Fruit fly (Drosophila melanogaster): ENCODE measurements around the gene mgl.

Gene mgl

dm6 chrX:9352112-9353096 lies 147.5 kb downstream of the mgl start (continued):
- peak; percentile 79 for TF ChIP-seq CG30403 (GFP tag; optimal IDR thresholded peaks at IDR 0.05)
- peak; percentile 60 for TF ChIP-seq Ravus (GFP tag; IDR thresholded peaks at IDR 0.05)
- TF ChIP-seq CG30020 (tag; optimal IDR thresholded peaks at IDR 0.05), result peak; percentile 2
- TF ChIP-seq Ets97D (GFP tag; optimal IDR thresholded peaks at IDR 0.05), result peak; percentile 38
- peak; percentile 80 for TF ChIP-seq scrt (GFP tag; optimal IDR thresholded peaks at IDR 0.05)
- TF ChIP-seq gsb-n (tag; optimal IDR thresholded peaks at IDR 0.05), result peak; percentile 69
- TF ChIP-seq phol (tag; optimal IDR thresholded peaks at IDR 0.05), result peak; percentile 84
- no peak for TF ChIP-seq eyg (GFP tag; optimal IDR thresholded peaks at IDR 0.05)
- TF ChIP-seq sna (GFP tag; IDR thresholded peaks at IDR 0.05; ENCODE audit: partially characterized antibody), result no peak
- peak; percentile 66 for TF ChIP-seq CG32767 (GFP tag; IDR thresholded peaks at IDR 0.05)
- TF ChIP-seq CG31388 (GFP tag; optimal IDR thresholded peaks at IDR 0.05), result peak; percentile 37
- peak; percentile 77 for TF ChIP-seq CG4424 (GFP tag; optimal IDR thresholded peaks at IDR 0.05)
- TF ChIP-seq Bteb2 (GFP tag; optimal IDR thresholded peaks at IDR 0.05), result peak; percentile 77
- peak; percentile 70 for TF ChIP-seq Nf-YA (GFP tag; IDR thresholded peaks at IDR 0.05)
- TF ChIP-seq Deaf1 (tag; optimal IDR thresholded peaks at IDR 0.05), result peak; percentile 66
- TF ChIP-seq lola (GFP tag; optimal IDR thresholded peaks at IDR 0.05), result peak in 1 of 3 experiments; percentile 33
- peak; percentile 96 for TF ChIP-seq gem (tag; optimal IDR thresholded peaks at IDR 0.05)
- TF ChIP-seq Poxn (GFP tag; IDR thresholded peaks at IDR 0.05), result peak; percentile 67
- TF ChIP-seq CG5953 (GFP tag; IDR thresholded peaks at IDR 0.05), result peak; percentile 73
- peak; percentile 75 for TF ChIP-seq CG17361 (GFP tag; IDR thresholded peaks at IDR 0.05)
- TF ChIP-seq CG4730 (GFP tag; IDR thresholded peaks at IDR 0.05), result peak; percentile 71
- peak; percentile 80 for TF ChIP-seq Vsx1 (GFP tag; optimal IDR thresholded peaks at IDR 0.05)
- TF ChIP-seq CG8290 (GFP tag; optimal IDR thresholded peaks at IDR 0.05), result no peak
- TF ChIP-seq CG8290 (tag; optimal IDR thresholded peaks at IDR 0.05), result peak in 1 of 2 experiments; percentile 88
- peak; percentile 76 for TF ChIP-seq Ssrp (tag; optimal IDR thresholded peaks at IDR 0.05)
- peak; percentile 75 for TF ChIP-seq CG12299 (tag; optimal IDR thresholded peaks at IDR 0.05)
- peak; percentile 86 for TF ChIP-seq grau (tag; optimal IDR thresholded peaks at IDR 0.05)
- peak; percentile 70 for TF ChIP-seq crol (GFP tag; IDR thresholded peaks at IDR 0.05)
- TF ChIP-seq NC2β (GFP tag; optimal IDR thresholded peaks at IDR 0.05), result peak; percentile 55
- peak; percentile 50; the same call in 1 of the 2 replicates for TF ChIP-seq MBD-R2 (GFP tag; IDR thresholded peaks at IDR 0.05)
- peak; percentile 58 for TF ChIP-seq CG18011 (GFP tag; optimal IDR thresholded peaks at IDR 0.05)
- TF ChIP-seq dmrt11E (tag; optimal IDR thresholded peaks at IDR 0.05), result peak; percentile 51
- TF ChIP-seq CG2875 (GFP tag; optimal IDR thresholded peaks at IDR 0.05), result peak; percentile 66
- TF ChIP-seq CG1647 (GFP tag; optimal IDR thresholded peaks at IDR 0.05), result peak; percentile 64
- TF ChIP-seq CG14860 (GFP tag; IDR thresholded peaks at IDR 0.05; ENCODE audit: partially characterized antibody), result no peak
- peak; percentile 73 for TF ChIP-seq CG6683 (GFP tag; optimal IDR thresholded peaks at IDR 0.05)
- peak; percentile 88 for TF ChIP-seq Ptx1 (GFP tag; IDR thresholded peaks at IDR 0.05)
- peak; percentile 54 for TF ChIP-seq chn (GFP tag; optimal IDR thresholded peaks at IDR 0.05)
- no peak for TF ChIP-seq Elba2 (GFP tag; optimal IDR thresholded peaks at IDR 0.05)
- TF ChIP-seq Chrac-16 (GFP tag; optimal IDR thresholded peaks at IDR 0.05), result peak; percentile 66
- peak; percentile 72 for TF ChIP-seq HLH54F (GFP tag; optimal IDR thresholded peaks at IDR 0.05)
- TF ChIP-seq p53 (GFP tag; optimal IDR thresholded peaks at IDR 0.05), result no peak
- peak; percentile 45; the same call in 1 of the 3 replicates for TF ChIP-seq ase (GFP tag; IDR thresholded peaks at IDR 0.05)
- TF ChIP-seq lab (GFP tag; optimal IDR thresholded peaks at IDR 0.05), result peak; percentile 93
- peak; percentile 87 for TF ChIP-seq CG15269 (tag; optimal IDR thresholded peaks at IDR 0.05)
- peak; percentile 46 for TF ChIP-seq Bdp1 (GFP tag; optimal IDR thresholded peaks at IDR 0.05)
- TF ChIP-seq CG17802 (tag; optimal IDR thresholded peaks at IDR 0.05), result peak; percentile 41
- 0 out of 2 replicates have a peak, but pooled peaks have one; percentile 15 for TF ChIP-seq Gsc (GFP tag; IDR thresholded peaks at IDR 0.05)

Measured in whole organism, embryonic.